Fruit fly (Drosophila melanogaster) whole organism, embryonic: ENCODE results near the gene Bgb.

Experiments used
- Adf1 ChIP-seq: fragments of 200-800 bp; sonication (Bioruptor generic); IDR thresholded peaks from 2 replicates; pipeline ENCODE4 v1.3.6; 2022; ENCODE audit warnings: missing biosample characterization, missing genetic modification characterization
- Aef1 ChIP-seq: fragments of 200-800 bp; sonication (Bioruptor generic); IDR thresholded peaks from 3 replicates; pipeline ENCODE4 v1.3.6; 2022; ENCODE audit warnings: missing biosample characterization, missing genetic modification characterization
- CG11085 ChIP-seq: fragments of 200-800 bp; sonication (Bioruptor generic); IDR thresholded peaks from 2 replicates; pipeline ENCODE4 v1.3.6; 2022; ENCODE audit warnings: missing biosample characterization, missing genetic modification characterization
- CG13287 ChIP-seq: fragments of 200-800 bp; sonication (Bioruptor generic); IDR thresholded peaks from 2 replicates; pipeline ENCODE4 v1.3.6; 2022; ENCODE audit warnings: missing biosample characterization, missing genetic modification characterization; ENCODE audit not compliant: partially characterized antibody
- CG13424 ChIP-seq: fragments of 200-800 bp; sonication (Bioruptor generic); optimal IDR thresholded peaks from 2 replicates; lab custom pipeline; 2019; ENCODE audit warnings: missing biosample characterization, mild to moderate bottlenecking, missing genetic modification characterization, moderate library complexity
- CG15514 ChIP-seq: fragments of 200-800 bp; sonication (Bioruptor generic); optimal IDR thresholded peaks from 3 replicates; lab custom pipeline; 2017; ENCODE audit warnings: missing biosample characterization, missing genetic modification characterization, mild to moderate bottlenecking, moderate library complexity, missing genetic modification reagents
- CG17186 ChIP-seq: fragments of 200-800 bp; sonication (Bioruptor generic); optimal IDR thresholded peaks from 3 replicates; lab custom pipeline; 2017; ENCODE audit warnings: missing biosample characterization, missing genetic modification reagents, missing genetic modification characterization
- CG17359 ChIP-seq: fragments of 200-800 bp; sonication (Bioruptor generic); optimal IDR thresholded peaks from 3 replicates; lab custom pipeline; 2018; ENCODE audit warnings: missing biosample characterization, mild to moderate bottlenecking, missing genetic modification characterization, moderate library complexity
- CG17829 ChIP-seq: fragments of 200-800 bp; optimal IDR thresholded peaks from 2 replicates; lab custom pipeline; 2019; ENCODE audit warnings: missing biosample characterization, mild to moderate bottlenecking, missing genetic modification characterization, moderate library complexity
- CG1832 ChIP-seq: fragments of 200-800 bp; sonication (Bioruptor generic); optimal IDR thresholded peaks from 2 replicates; lab custom pipeline; 2017; ENCODE audit warnings: missing biosample characterization, mild to moderate bottlenecking, missing genetic modification characterization, inconsistent platforms
- CG4617 ChIP-seq: fragments of 200-800 bp; sonication (Bioruptor generic); optimal IDR thresholded peaks from 3 replicates; lab custom pipeline; 2016; ENCODE audit warnings: missing biosample characterization, missing genetic modification characterization, borderline replicate concordance
- CG4707 ChIP-seq: fragments of 200-800 bp; sonication (Bioruptor generic); optimal IDR thresholded peaks from 2 replicates; lab custom pipeline; 2018; ENCODE audit warnings: missing biosample characterization, mild to moderate bottlenecking, missing genetic modification characterization, moderate library complexity
- CG9797 ChIP-seq: fragments of 200-800 bp; sonication (Bioruptor generic); optimal IDR thresholded peaks from 3 replicates; lab custom pipeline; 2018; ENCODE audit warnings: missing biosample characterization, mild to moderate bottlenecking, missing genetic modification characterization
- CTCF ChIP-seq: fragments of 200-800 bp; sonication (Bioruptor generic); optimal IDR thresholded peaks from 2 replicates; lab custom pipeline; 2017; ENCODE audit warnings: missing biosample characterization, mild to moderate bottlenecking, missing genetic modification characterization, moderate library complexity
- Deaf1 ChIP-seq: fragments of 200-800 bp; optimal IDR thresholded peaks from 3 replicates; lab custom pipeline; 2019; ENCODE audit warnings: missing biosample characterization, mild to moderate bottlenecking, missing genetic modification characterization, moderate library complexity
- Dll ChIP-seq: fragments of 200-800 bp; sonication (Bioruptor generic); IDR thresholded peaks from 4 replicates; pipeline ENCODE4 v1.3.6; 2022; ENCODE audit warnings: missing biosample characterization, missing genetic modification characterization; ENCODE audit not compliant: partially characterized antibody
- Dp ChIP-seq: fragments of 200-800 bp; sonication (Bioruptor generic); optimal IDR thresholded peaks from 2 replicates; lab custom pipeline; 2018; ENCODE audit warnings: missing biosample characterization, mild to moderate bottlenecking, missing genetic modification characterization, moderate library complexity
- Drgx ChIP-seq: fragments of 200-800 bp; sonication (Bioruptor generic); IDR thresholded peaks from 2 replicates; pipeline ENCODE4 v1.3.6; 2022; ENCODE audit warnings: missing biosample characterization, missing genetic modification characterization
- E2f2 ChIP-seq: fragments of 200-800 bp; sonication (Bioruptor generic); IDR thresholded peaks from 2 replicates; pipeline ENCODE4 v1.3.6; 2022; ENCODE audit warnings: missing biosample characterization, missing genetic modification characterization
- HLH3B ChIP-seq: fragments of 200-800 bp; sonication (Bioruptor generic); IDR thresholded peaks from 2 replicates; pipeline ENCODE4 v1.3.6; 2022; ENCODE audit warnings: missing biosample characterization, missing genetic modification characterization
- HmgZ ChIP-seq: fragments of 200-800 bp; sonication (Bioruptor generic); optimal IDR thresholded peaks from 2 replicates; lab custom pipeline; 2018; ENCODE audit warnings: missing biosample characterization, mild to moderate bottlenecking, missing genetic modification characterization
- Hr78 ChIP-seq, 2 experiments: fragments of 200-800 bp in 1 of 2; fragments of >200 bp in 1 of 2; sonication (Bioruptor generic) in 1 of 2; optimal IDR thresholded peaks; 2 replicates each; lab custom pipeline; 2017 to 2019; ENCODE audit warnings: missing biosample characterization in 2 of 2, missing genetic modification characterization in 2 of 2, mild to moderate bottlenecking in 1 of 2, moderate library complexity in 1 of 2
- MBD-R2 ChIP-seq: fragments of 200-800 bp; sonication (Bioruptor generic); IDR thresholded peaks from 2 replicates; pipeline ENCODE4 v1.3.6; 2022; ENCODE audit warnings: missing biosample characterization, missing genetic modification characterization
- MESR4 ChIP-seq: fragments of 200-800 bp; sonication (Bioruptor generic); optimal IDR thresholded peaks from 2 replicates; lab custom pipeline; 2018; ENCODE audit warnings: missing biosample characterization, mild to moderate bottlenecking, missing genetic modification characterization, moderate library complexity
- Med ChIP-seq: fragments of 200-800 bp; sonication (Bioruptor generic); peaks from one replicate; lab custom pipeline; 2016; ENCODE audit warnings: missing biosample characterization, missing genetic modification characterization, mild to moderate bottlenecking, inconsistent platforms, moderate library complexity
- Myb ChIP-seq: fragments of 200-800 bp; sonication (Bioruptor generic); optimal IDR thresholded peaks from 2 replicates; lab custom pipeline; 2016; ENCODE audit warnings: missing biosample characterization, missing genetic modification characterization
- Opbp ChIP-seq: fragments of 200-800 bp; sonication (Bioruptor generic); IDR thresholded peaks from 3 replicates; pipeline ENCODE4 v1.3.6; 2022; ENCODE audit warnings: missing biosample characterization, missing genetic modification characterization; ENCODE audit not compliant: partially characterized antibody
- Pdp1 ChIP-seq, 2 experiments: fragments of 200-800 bp; sonication (Bioruptor generic); optimal IDR thresholded peaks; 3 replicates each; lab custom pipeline; 2016; ENCODE audit warnings: missing biosample characterization in 2 of 2, missing genetic modification characterization in 2 of 2, mild to moderate bottlenecking in 1 of 2, moderate library complexity in 1 of 2
- Sin3A ChIP-seq: fragments of >200 bp; optimal IDR thresholded peaks from 2 replicates; lab custom pipeline; 2018
- Sry-β ChIP-seq: fragments of 200-800 bp; sonication (Bioruptor generic); optimal IDR thresholded peaks from 2 replicates; lab custom pipeline; 2018; ENCODE audit warnings: missing biosample characterization, mild to moderate bottlenecking, missing genetic modification characterization, moderate library complexity
- Trl ChIP-seq, 3 experiments: fragments of >200 bp in 2 of 3; fragments of 200-800 bp in 1 of 3; sonication (Bioruptor generic) in 1 of 3; optimal IDR thresholded peaks; 2 replicates in 1 of 3; 3 replicates in 2 of 3; lab custom pipeline; 2016 to 2017; ENCODE audit warnings: missing biosample characterization in 1 of 3, missing genetic modification characterization in 1 of 3
- ab ChIP-seq: fragments of 200-800 bp; sonication (Bioruptor generic); optimal IDR thresholded peaks from 2 replicates; lab custom pipeline; 2016; ENCODE audit warnings: missing biosample characterization, missing genetic modification characterization
- amos ChIP-seq: fragments of 200-800 bp; sonication (Bioruptor generic); IDR thresholded peaks from 2 replicates; pipeline ENCODE4 v1.3.6; 2022; ENCODE audit warnings: missing biosample characterization, missing genetic modification characterization; ENCODE audit not compliant: partially characterized antibody
- bbx ChIP-seq: fragments of 200-800 bp; sonication (Bioruptor generic); IDR thresholded peaks from 2 replicates; pipeline ENCODE4 v1.3.6; 2022; ENCODE audit warnings: missing biosample characterization, missing genetic modification characterization; ENCODE audit not compliant: partially characterized antibody
- bsh ChIP-seq, 2 experiments: fragments of 200-800 bp; sonication (Bioruptor generic); optimal IDR thresholded peaks; 2 replicates each; lab custom pipeline; 2017 to 2018; ENCODE audit warnings: mild to moderate bottlenecking in 2 of 2, missing biosample characterization in 2 of 2, missing genetic modification characterization in 2 of 2, moderate library complexity in 1 of 2
- crc ChIP-seq: fragments of 200-800 bp; sonication (Bioruptor generic); optimal IDR thresholded peaks from 2 replicates; lab custom pipeline; 2016; ENCODE audit warnings: missing biosample characterization, missing genetic modification characterization
- crol ChIP-seq: fragments of 200-800 bp; sonication (Bioruptor generic); IDR thresholded peaks from 2 replicates; pipeline ENCODE4 v1.3.6; 2022; ENCODE audit warnings: missing biosample characterization, missing genetic modification characterization
- dpn ChIP-seq, 2 experiments: fragments of 200-800 bp; sonication (Bioruptor generic); optimal IDR thresholded peaks; 3 replicates each; lab custom pipeline; 2016; ENCODE audit warnings: missing biosample characterization in 2 of 2, missing genetic modification characterization in 2 of 2
- gfzf ChIP-seq: fragments of 200-800 bp; sonication (Bioruptor generic); optimal IDR thresholded peaks from 2 replicates; lab custom pipeline; 2016; ENCODE audit warnings: missing biosample characterization, mild to moderate bottlenecking, missing genetic modification characterization, moderate library complexity
- grau ChIP-seq: fragments of 200-800 bp; optimal IDR thresholded peaks from 3 replicates; lab custom pipeline; 2019; ENCODE audit warnings: missing biosample characterization, mild to moderate bottlenecking, missing genetic modification characterization, moderate library complexity
- knrl ChIP-seq: fragments of 200-800 bp; sonication (Bioruptor generic); IDR thresholded peaks from 3 replicates; pipeline ENCODE4 v1.3.6; 2022; ENCODE audit warnings: missing biosample characterization, missing genetic modification characterization; ENCODE audit not compliant: partially characterized antibody
- nmo ChIP-seq: fragments of 200-800 bp; sonication (Bioruptor generic); optimal IDR thresholded peaks from 2 replicates; lab custom pipeline; 2018; ENCODE audit warnings: missing biosample characterization, mild to moderate bottlenecking, missing genetic modification characterization, moderate library complexity
- nom ChIP-seq: fragments of 200-800 bp; sonication (Bioruptor generic); optimal IDR thresholded peaks from 2 replicates; lab custom pipeline; 2017; ENCODE audit warnings: missing biosample characterization, missing genetic modification characterization, mild to moderate bottlenecking, moderate library complexity, missing genetic modification reagents
- org-1 ChIP-seq: fragments of 200-800 bp; sonication (Bioruptor generic); optimal IDR thresholded peaks from 2 replicates; lab custom pipeline; 2017; ENCODE audit warnings: missing biosample characterization, missing genetic modification characterization
- pnt ChIP-seq: fragments of 200-800 bp; sonication (Bioruptor generic); optimal IDR thresholded peaks from 3 replicates; lab custom pipeline; 2016; ENCODE audit warnings: missing biosample characterization, missing genetic modification characterization
- pzg ChIP-seq: fragments of 200-800 bp; sonication (Bioruptor generic); optimal IDR thresholded peaks from 3 replicates; lab custom pipeline; 2018; ENCODE audit warnings: missing biosample characterization, mild to moderate bottlenecking, missing genetic modification characterization, moderate library complexity
- sna ChIP-seq: fragments of 200-800 bp; sonication (Bioruptor generic); IDR thresholded peaks from 2 replicates; pipeline ENCODE4 v1.3.6; 2022; ENCODE audit warnings: missing biosample characterization, missing genetic modification characterization; ENCODE audit not compliant: partially characterized antibody
- unc-4 ChIP-seq: fragments of 200-800 bp; sonication (Bioruptor generic); IDR thresholded peaks from 2 replicates; pipeline ENCODE4 v1.3.6; 2022; ENCODE audit warnings: missing biosample characterization, missing genetic modification characterization; ENCODE audit not compliant: partially characterized antibody

Gene Bgb

DNA sequence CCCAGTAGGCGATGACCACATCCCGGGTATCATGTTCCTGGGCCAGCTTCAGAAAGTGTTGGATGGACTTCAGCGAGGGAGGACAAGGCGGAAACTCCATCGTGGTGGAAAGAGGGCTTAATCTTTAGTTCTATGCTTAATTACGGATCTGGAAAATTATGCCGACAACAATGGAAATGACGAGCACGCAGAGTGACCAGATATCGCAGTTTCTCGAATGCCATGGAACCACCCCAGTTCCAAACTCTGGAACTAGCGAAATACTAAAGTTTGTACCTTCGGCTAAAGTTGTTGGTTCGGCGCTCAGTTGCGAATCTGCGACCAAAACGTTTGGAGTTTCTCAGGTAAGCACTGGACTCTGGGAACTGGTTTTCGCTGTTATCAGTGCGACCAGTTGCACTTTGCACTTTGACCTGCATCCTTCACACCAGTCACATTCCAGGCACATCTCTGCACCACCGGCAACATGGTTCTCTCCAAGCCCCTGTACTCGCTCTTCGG is 13.2 kb downstream of the Bgb start, which contains the start of the genes CG7970 and Vta1:
TSS of gene CG7970 (plus strand) at position 51 of the 501 bp plus-strand sequence.
TSS of gene Vta1 (minus strand) at position 201 of the 501 bp plus-strand sequence.
- TF ChIP-seq Drgx (peak; percentile 63), CG11085 (no peak), org-1 (GFP tag; lab: Kevin White, UChicago) (no peak), CTCF (GFP tag; lab: Kevin White, UChicago) (no peak), ab (no peak), crc (GFP tag; lab: Kevin White, UChicago) (no peak), Pdp1 (GFP tag; optimal IDR thresholded peaks at IDR 0.05; lab: Kevin White, UChicago) (peak in 1 of 2 experiments; percentile 24), CG13424 (tag; lab: Kevin White, UChicago) (no peak), dpn (GFP tag; optimal IDR thresholded peaks at IDR 0.05; lab: Kevin White, UChicago) (no peak), CG17829 (no peak), amos (GFP tag; lab: Robert Waterston, UW) (peak; percentile 30; the same call in 1 of the 2 replicates), Sry-β (GFP tag; lab: Kevin White, UChicago) (no peak), nmo (GFP tag; lab: Kevin White, UChicago) (peak; percentile 16), CG1832 (GFP tag; lab: Kevin White, UChicago) (no peak), bsh (GFP tag; optimal IDR thresholded peaks at IDR 0.05; lab: Kevin White, UChicago) (peak in 1 of 2 experiments; percentile 74), knrl (GFP tag; lab: Robert Waterston, UW) (0 out of 3 replicates have a peak, but pooled peaks have one; percentile 28), Trl (optimal IDR thresholded peaks at IDR 0.05; lab: Kevin White, UChicago) (peak in 1 of 2 experiments; percentile 22), Trl (GFP tag; optimal IDR thresholded peaks at IDR 0.05; lab: Kevin White, UChicago) (no peak), CG17186 (GFP tag; lab: Kevin White, UChicago) (no peak), CG9797 (GFP tag; lab: Kevin White, UChicago) (peak; percentile 80), Deaf1 (peak; percentile 74), HLH3B (no peak), grau (tag; lab: Kevin White, UChicago) (no peak), CG4617 (GFP tag; lab: Kevin White, UChicago) (peak; percentile 87), crol (no peak), Hr78 (GFP tag; optimal IDR thresholded peaks at IDR 0.05; lab: Kevin White, UChicago) (peak in 1 of 2 experiments; percentile 94), bbx (GFP tag; lab: Robert Waterston, UW) (0 out of 2 replicates have a peak, but pooled peaks have one; percentile 47), Dp (GFP tag; lab: Kevin White, UChicago) (peak; percentile 42), Opbp (0 out of 3 replicates have a peak, but pooled peaks have one; percentile 44), Med (GFP tag; lab: Kevin White, UChicago) (peak; percentile 56), HmgZ (tag; lab: Kevin White, UChicago) (peak; percentile 64), nom (GFP tag; lab: Kevin White, UChicago) (peak; percentile 98), sna (GFP tag; lab: Robert Waterston, UW) (0 out of 2 replicates have a peak, but pooled peaks have one; percentile 23), Dll (GFP tag; lab: Robert Waterston, UW) (0 out of 4 replicates have a peak, but pooled peaks have one; percentile 26), MESR4 (GFP tag; lab: Kevin White, UChicago) (peak; percentile 68), E2f2 (GFP tag; lab: Robert Waterston, UW) (peak; percentile 42; the same call in 1 of the 2 replicates), Sin3A (lab: Kevin White, UChicago) (peak; percentile 47), CG13287 (GFP tag; lab: Robert Waterston, UW) (peak; percentile 43; the same call in 1 of the 2 replicates), MBD-R2 (GFP tag; lab: Robert Waterston, UW) (peak; percentile 82), CG4707 (GFP tag; lab: Kevin White, UChicago) (no peak), Aef1 (GFP tag; lab: Robert Waterston, UW) (no peak), CG15514 (GFP tag; lab: Kevin White, UChicago) (peak; percentile 99), Adf1 (GFP tag; lab: Robert Waterston, UW) (no peak), unc-4 (no peak), gfzf (GFP tag; lab: Kevin White, UChicago) (peak; percentile 85), pnt (GFP tag; lab: Kevin White, UChicago) (no peak), pzg (GFP tag; lab: Kevin White, UChicago) (peak; percentile 79), CG17359 (no peak), Myb (GFP tag; lab: Kevin White, UChicago) (peak; percentile 13)
